Fruit fly (Drosophila melanogaster): ENCODE results near the gene CG4259.

Gene CG4259

DNA sequence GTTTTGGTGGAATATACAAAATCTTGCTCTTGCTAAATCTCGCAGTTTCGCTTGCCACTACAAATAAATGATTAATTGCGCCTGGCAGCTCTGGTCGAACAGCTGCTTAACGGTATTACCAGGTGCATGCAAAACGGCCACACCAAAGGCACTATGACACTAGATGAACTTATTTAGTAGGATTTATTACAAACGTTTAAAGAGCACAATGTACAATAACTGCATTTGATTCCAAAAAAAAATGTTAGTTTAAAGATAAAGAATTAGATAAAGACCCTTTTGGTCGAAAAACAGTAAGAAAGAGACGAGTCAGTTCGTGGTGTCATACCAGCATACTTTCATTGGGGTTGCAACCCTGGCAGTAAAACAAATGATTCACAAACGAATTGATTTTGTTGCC, 18.2 kb upstream of the CG4259 start, which contains the start of the genes CG11723 and Tbcd (continued):
- TF ChIP-seq B-H2 (GFP tag; optimal IDR thresholded peaks at IDR 0.05) (no peak), CG11247 (GFP tag; IDR thresholded peaks at IDR 0.05) (peak; percentile 85), CoRest (tag; optimal IDR thresholded peaks at IDR 0.05) (peak; percentile 92), tll (GFP tag; optimal IDR thresholded peaks at IDR 0.05) (peak in 1 of 2 experiments; percentile 20), Dref (GFP tag; IDR thresholded peaks at IDR 0.05) (0 out of 2 replicates have a peak, but pooled peaks have one; percentile 22), pan (optimal IDR thresholded peaks at IDR 0.05) (no peak), pan (GFP tag; optimal IDR thresholded peaks at IDR 0.05 in 1 of 2, IDR thresholded peaks at IDR 0.05 in 1 of 2) (peak in 1 of 2 experiments; percentile 95), ash1 (GFP tag; optimal IDR thresholded peaks at IDR 0.05) (peak; percentile 48), Ravus (GFP tag; IDR thresholded peaks at IDR 0.05) (peak; percentile 63), Trl (optimal IDR thresholded peaks at IDR 0.05) (no peak), Trl (GFP tag; optimal IDR thresholded peaks at IDR 0.05) (peak; percentile 87), slp2 (GFP tag; optimal IDR thresholded peaks at IDR 0.05) (peak; percentile 77), fru (optimal IDR thresholded peaks at IDR 0.05) (no peak), CG33557 (GFP tag; optimal IDR thresholded peaks at IDR 0.05) (peak; percentile 71), Fer3 (tag; optimal IDR thresholded peaks at IDR 0.05) (peak; percentile 90), cad (GFP tag; optimal IDR thresholded peaks at IDR 0.05) (no peak), CG15269 (tag; optimal IDR thresholded peaks at IDR 0.05) (no peak), Kr (GFP tag; optimal IDR thresholded peaks at IDR 0.05) (no peak), hkb (optimal IDR thresholded peaks at IDR 0.05) (no peak), hkb (GFP tag; IDR thresholded peaks at IDR 0.05) (peak; percentile 95), CG2199 (GFP tag; IDR thresholded peaks at IDR 0.05) (peak; percentile 87; the same call in 2 of the 3 replicates), CG7963 (GFP tag; IDR thresholded peaks at IDR 0.05; ENCODE audit: partially characterized antibody) (no peak), CG7928 (GFP tag; optimal IDR thresholded peaks at IDR 0.05) (peak; percentile 66), so (GFP tag; IDR thresholded peaks at IDR 0.05) (peak; percentile 88), CG12071 (GFP tag; optimal IDR thresholded peaks at IDR 0.05) (no peak), CG8089 (GFP tag; optimal IDR thresholded peaks at IDR 0.05) (peak; percentile 87), CG1832 (GFP tag; optimal IDR thresholded peaks at IDR 0.05) (no peak), sc (optimal IDR thresholded peaks at IDR 0.05) (no peak), sc (GFP tag; optimal IDR thresholded peaks at IDR 0.05) (peak; percentile 61), Max (GFP tag; optimal IDR thresholded peaks at IDR 0.05) (peak; percentile 79), bcd (GFP tag; optimal IDR thresholded peaks at IDR 0.05) (peak; percentile 86), Atf-2 (GFP tag; optimal IDR thresholded peaks at IDR 0.05) (peak; percentile 83), CG30403 (GFP tag; optimal IDR thresholded peaks at IDR 0.05) (peak; percentile 88), CG11560 (tag; IDR thresholded peaks at IDR 0.05) (peak; percentile 56; the same call in 1 of the 3 replicates), twi (tag; optimal IDR thresholded peaks at IDR 0.05) (peak; percentile 81), Doc2 (GFP tag; IDR thresholded peaks at IDR 0.05) (peak; percentile 54; the same call in 1 of the 2 replicates), otp (GFP tag; IDR thresholded peaks at IDR 0.05) (peak; percentile 89), CG13775 (GFP tag; optimal IDR thresholded peaks at IDR 0.05) (peak; percentile 88), schlank (tag; optimal IDR thresholded peaks at IDR 0.05) (peak; percentile 66), ab (GFP tag; optimal IDR thresholded peaks at IDR 0.05) (peak; percentile 60), Sry-β (GFP tag; optimal IDR thresholded peaks at IDR 0.05) (peak; percentile 64), run (tag; optimal IDR thresholded peaks at IDR 0.05) (no peak), wor (GFP tag; IDR thresholded peaks at IDR 0.05) (peak; percentile 84), sr (GFP tag; IDR thresholded peaks at IDR 0.05) (peak; percentile 66; the same call in 2 of the 3 replicates), CG43689 (GFP tag; IDR thresholded peaks at IDR 0.05) (peak; percentile 79), H2.0 (GFP tag; IDR thresholded peaks at IDR 0.05) (peak; percentile 94), CG4404 (GFP tag; IDR thresholded peaks at IDR 0.05) (peak; percentile 77), CG34422 (GFP tag; IDR thresholded peaks at IDR 0.05) (peak; percentile 95), sens (GFP tag) (no peak), tx (GFP tag; optimal IDR thresholded peaks at IDR 0.05) (peak; percentile 89), Hr51 (GFP tag; optimal IDR thresholded peaks at IDR 0.05) (peak in 1 of 2 experiments; percentile 79), Chrac-16 (GFP tag; optimal IDR thresholded peaks at IDR 0.05) (peak; percentile 88), CG10543 (GFP tag; optimal IDR thresholded peaks at IDR 0.05) (no peak)
